Worm (Caenorhabditis elegans) whole organism, L4 larva: ENCODE measurements around the gene srh-272.

ENCODE experiments used
- ceh-44 ChIP-seq: fragments of 200-800 bp; sonication (Bioruptor generic); IDR thresholded peaks from 2 replicates; pipeline ENCODE4 v1.3.6; 2022; ENCODE audit warnings: missing genetic modification reagents, missing genetic modification characterization, missing compliant biosample characterization
- lir-3 ChIP-seq: sonication (generic microtip); optimal IDR thresholded peaks from 2 replicates; lab custom pipeline; 2016; ENCODE audit warnings: mild to moderate bottlenecking, missing genetic modification characterization, missing compliant biosample characterization

DNA sequence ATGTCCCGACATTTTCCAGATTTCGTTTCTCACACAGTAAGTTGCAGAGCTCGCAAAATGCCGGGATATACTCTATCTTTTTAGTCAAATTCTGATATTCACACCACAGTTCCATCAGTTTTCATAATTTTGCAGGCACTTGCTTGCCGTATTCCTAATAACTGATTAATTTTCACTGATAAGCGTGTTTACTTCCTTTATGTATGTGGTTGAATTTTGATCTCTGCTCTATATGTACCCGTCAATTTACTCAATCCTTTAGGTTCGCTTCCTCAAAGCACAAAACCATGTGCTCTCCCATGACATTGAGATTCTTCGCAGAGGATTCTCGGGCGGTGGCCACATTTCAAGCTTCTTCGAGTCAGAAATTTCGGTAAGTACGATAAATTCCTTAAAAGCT is 18.4 kb downstream of the srh-272 start:
- TF ChIP-seq ceh-44 (GFP tag; lab: Robert Waterston, UW), result no peak
- TF ChIP-seq lir-3, result no peak
